Fruit fly (Drosophila melanogaster): ENCODE measurements around the gene CLIP-190.

CLIP-190 gene

dm6 chr2L:17427929-17428456, 43.5 kb downstream of the CLIP-190 start (continued):
- TF ChIP-seq Dbx (GFP tag; IDR thresholded peaks at IDR 0.05), result 0 out of 3 replicates have a peak, but pooled peaks have one; percentile 43
- TF ChIP-seq CG15514 (GFP tag; optimal IDR thresholded peaks at IDR 0.05), result no peak
- TF ChIP-seq CG13424 (tag; optimal IDR thresholded peaks at IDR 0.05), result peak; percentile 3
- peak; percentile 10 for TF ChIP-seq sd (tag; optimal IDR thresholded peaks at IDR 0.05)
- TF ChIP-seq slbo (GFP tag; IDR thresholded peaks at IDR 0.05), result peak; percentile 20; the same call in 1 of the 2 replicates
- no peak for TF ChIP-seq bcd (GFP tag; optimal IDR thresholded peaks at IDR 0.05)
- no peak for TF ChIP-seq CG10654 (GFP tag; optimal IDR thresholded peaks at IDR 0.05)
- TF ChIP-seq CG5180 (GFP tag; optimal IDR thresholded peaks at IDR 0.05), result peak; percentile 40
- peak; percentile 5 for TF ChIP-seq CG3407 (GFP tag; optimal IDR thresholded peaks at IDR 0.05)
- TF ChIP-seq crol (GFP tag; IDR thresholded peaks at IDR 0.05), result no peak
- TF ChIP-seq Meics (GFP tag; optimal IDR thresholded peaks at IDR 0.05), result peak; percentile 10
- no peak for TF ChIP-seq CG33213 (GFP tag; optimal IDR thresholded peaks at IDR 0.05)
- TF ChIP-seq grau (tag; optimal IDR thresholded peaks at IDR 0.05), result peak; percentile 5
- no peak for TF ChIP-seq CG11456 (GFP tag; IDR thresholded peaks at IDR 0.05)
- no peak for TF ChIP-seq trh (GFP tag; optimal IDR thresholded peaks at IDR 0.05)
- TF ChIP-seq run (tag; optimal IDR thresholded peaks at IDR 0.05), result no peak
- peak; percentile 75 for TF ChIP-seq vvl (GFP tag; IDR thresholded peaks at IDR 0.05)
- TF ChIP-seq ase (GFP tag; IDR thresholded peaks at IDR 0.05), result no peak
- TF ChIP-seq slp2 (GFP tag; optimal IDR thresholded peaks at IDR 0.05), result no peak
- no peak for TF ChIP-seq Bteb2 (GFP tag; optimal IDR thresholded peaks at IDR 0.05)
- TF ChIP-seq dpn (GFP tag; optimal IDR thresholded peaks at IDR 0.05), result no peak
- 0 out of 2 replicates have a peak, but pooled peaks have one; percentile 25 for TF ChIP-seq Taf1 (GFP tag; IDR thresholded peaks at IDR 0.05)
- TF ChIP-seq CG17568 (GFP tag; optimal IDR thresholded peaks at IDR 0.05), result no peak
- no peak for TF ChIP-seq ato (GFP tag; IDR thresholded peaks at IDR 0.05; ENCODE audit: partially characterized antibody)
- TF ChIP-seq CG17912 (GFP tag; optimal IDR thresholded peaks at IDR 0.05), result no peak
- no peak for TF ChIP-seq ERR (GFP tag; optimal IDR thresholded peaks at IDR 0.05)
- TF ChIP-seq ftz-f1 (GFP tag; optimal IDR thresholded peaks at IDR 0.05), result peak; percentile 44
- peak; percentile 83 for TF ChIP-seq nom (GFP tag; optimal IDR thresholded peaks at IDR 0.05)
- no peak for TF ChIP-seq sisA (GFP tag; IDR thresholded peaks at IDR 0.05)
- TF ChIP-seq sens (GFP tag), result peak; percentile 59
- no peak for TF ChIP-seq org-1 (GFP tag; optimal IDR thresholded peaks at IDR 0.05)
- TF ChIP-seq CG9797 (GFP tag; optimal IDR thresholded peaks at IDR 0.05), result no peak
- TF ChIP-seq otp (GFP tag; IDR thresholded peaks at IDR 0.05), result peak; percentile 40; the same call in 1 of the 3 replicates
- TF ChIP-seq CG10565 (GFP tag; optimal IDR thresholded peaks at IDR 0.05), result no peak
- no peak for TF ChIP-seq Nf-YB (GFP tag; optimal IDR thresholded peaks at IDR 0.05)
- no peak for TF ChIP-seq usp (GFP tag; optimal IDR thresholded peaks at IDR 0.05)
- peak; percentile 90 for TF ChIP-seq CG7372 (GFP tag; IDR thresholded peaks at IDR 0.05)
- TF ChIP-seq klu (GFP tag; IDR thresholded peaks at IDR 0.05), result no peak
- no peak for TF ChIP-seq CG7786 (GFP tag; optimal IDR thresholded peaks at IDR 0.05)
- 0 out of 4 replicates have a peak, but pooled peaks have one; percentile 31 for TF ChIP-seq Dll (GFP tag; IDR thresholded peaks at IDR 0.05; ENCODE audit: partially characterized antibody)
- TF ChIP-seq sna (GFP tag; IDR thresholded peaks at IDR 0.05; ENCODE audit: partially characterized antibody), result peak; percentile 48; the same call in 1 of the 2 replicates
- no peak for TF ChIP-seq hbn (GFP tag; IDR thresholded peaks at IDR 0.05; ENCODE audit: partially characterized antibody)
- peak; percentile 21 for TF ChIP-seq PHDP (tag; optimal IDR thresholded peaks at IDR 0.05)
- no peak for TF ChIP-seq crc (GFP tag; optimal IDR thresholded peaks at IDR 0.05)
- TF ChIP-seq wor (GFP tag; IDR thresholded peaks at IDR 0.05), result no peak
- no peak for TF ChIP-seq pnt (GFP tag; optimal IDR thresholded peaks at IDR 0.05)
- TF ChIP-seq CG4707 (GFP tag; optimal IDR thresholded peaks at IDR 0.05), result no peak
- peak; percentile 18 for TF ChIP-seq HHEX (GFP tag; optimal IDR thresholded peaks at IDR 0.05)
- TF ChIP-seq CG18262 (tag; optimal IDR thresholded peaks at IDR 0.05), result no peak
- no peak for TF ChIP-seq gro (GFP tag; optimal IDR thresholded peaks at IDR 0.05)
- TF ChIP-seq CG13296 (GFP tag; optimal IDR thresholded peaks at IDR 0.05), result peak; percentile 45
